Fruit fly (Drosophila melanogaster): ENCODE measurements around the gene ND-ACP.

Gene ND-ACP

DNA sequence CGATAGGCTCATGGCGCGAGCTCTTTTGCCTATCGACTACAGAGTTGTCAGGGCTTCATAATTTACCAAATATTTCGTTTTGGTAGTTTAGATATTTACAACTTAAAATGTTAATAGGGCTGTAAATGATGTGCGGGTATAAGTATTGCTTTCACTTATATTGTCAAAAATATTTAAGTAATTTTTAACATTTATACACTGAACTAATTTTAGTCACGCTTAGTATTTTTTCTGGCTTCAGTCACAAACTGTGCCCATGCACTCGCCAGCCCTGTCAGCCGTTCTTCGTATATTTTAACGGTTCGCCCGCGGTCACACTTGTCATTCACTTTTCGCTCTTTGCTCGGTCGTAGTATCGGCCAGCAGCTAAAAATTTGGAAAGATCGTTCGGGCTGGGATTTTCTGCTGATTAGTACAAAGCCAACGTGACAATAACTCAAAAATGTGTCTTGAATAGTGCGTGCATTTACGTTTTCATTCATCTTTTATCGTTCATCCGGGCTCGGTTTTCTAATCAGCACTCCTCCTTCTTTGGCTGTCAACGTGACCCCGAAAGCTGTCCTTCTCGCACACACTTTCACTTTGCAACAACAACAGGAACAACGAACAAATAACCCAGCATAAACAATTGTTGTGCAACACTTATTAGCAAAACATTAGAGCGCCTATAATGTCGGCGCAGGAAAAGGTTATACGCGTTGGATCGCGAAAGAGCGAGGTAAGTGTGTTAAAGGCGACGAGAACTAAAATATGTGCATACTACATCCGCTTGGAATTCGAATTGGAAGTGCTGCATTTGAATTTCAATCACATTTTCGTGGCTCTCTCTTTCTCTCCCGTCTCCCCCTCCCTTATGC lies 5.0 kb downstream of the ND-ACP start, which contains the start of the genes Hmbs and CG2211 (continued):
- TF ChIP-seq tna (GFP tag; IDR thresholded peaks at IDR 0.05; ENCODE audit: partially characterized antibody) = no peak
- peak; percentile 72 for TF ChIP-seq ewg (GFP tag; optimal IDR thresholded peaks at IDR 0.05)
- TF ChIP-seq CG12299 (tag; optimal IDR thresholded peaks at IDR 0.05) = peak; percentile 22
- TF ChIP-seq H2.0 (GFP tag; IDR thresholded peaks at IDR 0.05) = peak; percentile 82
- peak; percentile 94 for TF ChIP-seq CG17829 (tag; optimal IDR thresholded peaks at IDR 0.05)
- TF ChIP-seq CG18599 (GFP tag; optimal IDR thresholded peaks at IDR 0.05) = peak; percentile 91
- TF ChIP-seq CG3065 (GFP tag; optimal IDR thresholded peaks at IDR 0.05) = peak; percentile 68
- peak; percentile 82 for TF ChIP-seq Awh (GFP tag; IDR thresholded peaks at IDR 0.05)
- TF ChIP-seq CG7963 (GFP tag; IDR thresholded peaks at IDR 0.05; ENCODE audit: partially characterized antibody) = no peak
- peak; percentile 84 for TF ChIP-seq Sox102F (GFP tag; optimal IDR thresholded peaks at IDR 0.05)
- peak; percentile 92 for TF ChIP-seq stwl (tag; optimal IDR thresholded peaks at IDR 0.05)
- TF ChIP-seq CG17912 (GFP tag; optimal IDR thresholded peaks at IDR 0.05) = no peak
- TF ChIP-seq CG11093 (GFP tag; IDR thresholded peaks at IDR 0.05) = peak; percentile 76; the same call in 2 of the 3 replicates
- peak; percentile 74 for TF ChIP-seq aop (GFP tag; IDR thresholded peaks at IDR 0.05)
- no peak for TF ChIP-seq dati (GFP tag; IDR thresholded peaks at IDR 0.05)
- peak in 1 of 2 experiments; percentile 55 for TF ChIP-seq tll (GFP tag; optimal IDR thresholded peaks at IDR 0.05)
- TF ChIP-seq chn (GFP tag; optimal IDR thresholded peaks at IDR 0.05) = peak; percentile 92
- TF ChIP-seq p53 (GFP tag; optimal IDR thresholded peaks at IDR 0.05) = peak; percentile 7
- peak; percentile 90 for TF ChIP-seq sob (GFP tag; IDR thresholded peaks at IDR 0.05)
- TF ChIP-seq CG4360 (GFP tag; IDR thresholded peaks at IDR 0.05) = peak; percentile 66; the same call in 1 of the 2 replicates
- TF ChIP-seq CG8944 (GFP tag; optimal IDR thresholded peaks at IDR 0.05) = peak; percentile 89
- TF ChIP-seq vnd (GFP tag; IDR thresholded peaks at IDR 0.05; ENCODE audit: partially characterized antibody) = no peak
- TF ChIP-seq Tbp (GFP tag; optimal IDR thresholded peaks at IDR 0.05) = no peak
- no peak for TF ChIP-seq CG43689 (GFP tag; IDR thresholded peaks at IDR 0.05)
- TF ChIP-seq hbn (GFP tag; IDR thresholded peaks at IDR 0.05; ENCODE audit: partially characterized antibody) = no peak; the same call in 1 of the 2 replicates
- peak; percentile 34 for TF ChIP-seq pros (GFP tag; optimal IDR thresholded peaks at IDR 0.05)
- TF ChIP-seq ci (GFP tag; IDR thresholded peaks at IDR 0.05) = peak; percentile 92
- TF ChIP-seq CG3847 (GFP tag; IDR thresholded peaks at IDR 0.05) = peak; percentile 92
- TF ChIP-seq BEAF-32 (GFP tag; optimal IDR thresholded peaks at IDR 0.05) = peak; percentile 69
- peak; percentile 62 for TF ChIP-seq CG14667 (GFP tag; IDR thresholded peaks at IDR 0.05)
- no peak for TF ChIP-seq zf30C (GFP tag; optimal IDR thresholded peaks at IDR 0.05)
- TF ChIP-seq Hand (GFP tag; optimal IDR thresholded peaks at IDR 0.05) = peak; percentile 23
- no peak for TF ChIP-seq abd-A (tag; optimal IDR thresholded peaks at IDR 0.05)
- TF ChIP-seq Kr (GFP tag; optimal IDR thresholded peaks at IDR 0.05) = no peak
- TF ChIP-seq CkIIα-i1 (GFP tag; IDR thresholded peaks at IDR 0.05) = no peak
- TF ChIP-seq CG8388 (GFP tag; optimal IDR thresholded peaks at IDR 0.05) = peak; percentile 65
- TF ChIP-seq dm (GFP tag; optimal IDR thresholded peaks at IDR 0.05) = peak; percentile 86
- no peak for TF ChIP-seq Trl (optimal IDR thresholded peaks at IDR 0.05)
- TF ChIP-seq Trl (GFP tag; optimal IDR thresholded peaks at IDR 0.05) = peak; percentile 89
- TF ChIP-seq CG13894 (tag; optimal IDR thresholded peaks at IDR 0.05) = peak; percentile 92
- peak; percentile 72 for TF ChIP-seq onecut (GFP tag; IDR thresholded peaks at IDR 0.05)
- peak; percentile 83 for TF ChIP-seq CG18262 (tag; optimal IDR thresholded peaks at IDR 0.05)
- TF ChIP-seq CG15269 (tag; optimal IDR thresholded peaks at IDR 0.05) = peak; percentile 86
- TF ChIP-seq CG11504 (tag; optimal IDR thresholded peaks at IDR 0.05) = no peak
- TF ChIP-seq Pdp1 (GFP tag; optimal IDR thresholded peaks at IDR 0.05) = peak in 1 of 2 experiments; percentile 88
- peak; percentile 87 for TF ChIP-seq CG14014 (GFP tag; IDR thresholded peaks at IDR 0.05)
- TF ChIP-seq CG2116 (GFP tag; optimal IDR thresholded peaks at IDR 0.05) = peak; percentile 89
- peak; percentile 89 for TF ChIP-seq pho (GFP tag; optimal IDR thresholded peaks at IDR 0.05)
